Fruit fly (Drosophila melanogaster) whole organism, embryonic: ENCODE measurements around the gene Prx2.

ENCODE experiments used
- Aef1 ChIP-seq: fragments of 200-800 bp; sonication (Bioruptor generic); IDR thresholded peaks from 3 replicates; pipeline ENCODE4 v1.3.6; 2022; ENCODE audit warnings: missing biosample characterization, missing genetic modification characterization
- B-H1 ChIP-seq: fragments of 200-800 bp; sonication (Bioruptor generic); IDR thresholded peaks from 3 replicates; pipeline ENCODE4 v1.3.6; 2022; ENCODE audit warnings: missing biosample characterization, missing genetic modification characterization
- B-H2 ChIP-seq: fragments of 200-800 bp; sonication (Bioruptor generic); optimal IDR thresholded peaks from 2 replicates; lab custom pipeline; 2018; ENCODE audit warnings: missing biosample characterization, mild to moderate bottlenecking, missing genetic modification characterization
- CG11085 ChIP-seq: fragments of 200-800 bp; sonication (Bioruptor generic); IDR thresholded peaks from 2 replicates; pipeline ENCODE4 v1.3.6; 2022; ENCODE audit warnings: missing biosample characterization, missing genetic modification characterization
- CG11560 ChIP-seq: fragments of 200-800 bp; sonication (Bioruptor generic); IDR thresholded peaks from 3 replicates; pipeline ENCODE4 v1.3.6; 2022; ENCODE audit warnings: missing biosample characterization, missing genetic modification characterization
- CG12071 ChIP-seq: fragments of 200-800 bp; sonication (Bioruptor generic); optimal IDR thresholded peaks from 3 replicates; lab custom pipeline; 2018; ENCODE audit warnings: missing biosample characterization, mild to moderate bottlenecking, missing genetic modification characterization
- CG17385 ChIP-seq: fragments of 200-800 bp; sonication (Bioruptor generic); optimal IDR thresholded peaks from 3 replicates; lab custom pipeline; 2018; ENCODE audit warnings: missing biosample characterization, mild to moderate bottlenecking, missing genetic modification characterization
- CG17612 ChIP-seq: fragments of 200-800 bp; sonication (Bioruptor generic); IDR thresholded peaks from 2 replicates; pipeline ENCODE4 v1.3.6; 2022; ENCODE audit warnings: missing biosample characterization, missing genetic modification characterization
- CG18599 ChIP-seq: fragments of 200-800 bp; sonication (Bioruptor generic); optimal IDR thresholded peaks from 3 replicates; lab custom pipeline; 2017; ENCODE audit warnings: missing biosample characterization, missing genetic modification characterization, mild to moderate bottlenecking, moderate library complexity, missing genetic modification reagents
- CG18619 ChIP-seq: fragments of 200-800 bp; sonication (Bioruptor generic); optimal IDR thresholded peaks from 3 replicates; lab custom pipeline; 2017; ENCODE audit warnings: missing biosample characterization, mild to moderate bottlenecking, missing genetic modification characterization
- CG3163 ChIP-seq: fragments of 200-800 bp; sonication (Bioruptor generic); optimal IDR thresholded peaks from 3 replicates; lab custom pipeline; 2016; ENCODE audit warnings: missing biosample characterization, missing genetic modification characterization
- CG3407 ChIP-seq: fragments of 200-800 bp; sonication (Bioruptor generic); optimal IDR thresholded peaks from 2 replicates; lab custom pipeline; 2018; ENCODE audit warnings: missing biosample characterization, mild to moderate bottlenecking, missing genetic modification characterization
- CG34376 ChIP-seq: fragments of 200-800 bp; sonication (Bioruptor generic); optimal IDR thresholded peaks from 2 replicates; lab custom pipeline; 2018; ENCODE audit warnings: missing biosample characterization, mild to moderate bottlenecking, missing genetic modification characterization
- CG4328 ChIP-seq: fragments of 200-800 bp; sonication (Bioruptor generic); optimal IDR thresholded peaks from 3 replicates; lab custom pipeline; 2017; ENCODE audit warnings: missing biosample characterization, missing genetic modification reagents, missing genetic modification characterization
- CG4730 ChIP-seq: fragments of 200-800 bp; sonication (Bioruptor generic); IDR thresholded peaks from 2 replicates; pipeline ENCODE4 v1.3.6; 2022; ENCODE audit warnings: missing biosample characterization, missing genetic modification characterization
- CG7839 ChIP-seq: fragments of 200-800 bp; sonication (Bioruptor generic); optimal IDR thresholded peaks from 3 replicates; lab custom pipeline; 2018; ENCODE audit warnings: missing biosample characterization, mild to moderate bottlenecking, missing genetic modification characterization, moderate library complexity
- CG7963 ChIP-seq: fragments of 200-800 bp; sonication (Bioruptor generic); IDR thresholded peaks from 3 replicates; pipeline ENCODE4 v1.3.6; 2022; ENCODE audit warnings: missing biosample characterization, missing genetic modification characterization; ENCODE audit not compliant: partially characterized antibody
- CTCF ChIP-seq: fragments of 200-800 bp; sonication (Bioruptor generic); optimal IDR thresholded peaks from 2 replicates; lab custom pipeline; 2017; ENCODE audit warnings: missing biosample characterization, mild to moderate bottlenecking, missing genetic modification characterization, moderate library complexity
- D19B ChIP-seq: fragments of 200-800 bp; sonication (Bioruptor generic); optimal IDR thresholded peaks from 2 replicates; lab custom pipeline; 2017; ENCODE audit warnings: missing biosample characterization, mild to moderate bottlenecking, missing genetic modification characterization
- Dfd ChIP-seq, 2 experiments: fragments of >200 bp; optimal IDR thresholded peaks; 2 replicates each; lab custom pipeline; 2017; ENCODE audit warnings: missing biosample characterization in 2 of 2, missing genetic modification characterization in 2 of 2
- Doc3 ChIP-seq: fragments of 200-800 bp; sonication (Bioruptor generic); IDR thresholded peaks from 3 replicates; pipeline ENCODE4 v1.3.6; 2022; ENCODE audit warnings: missing biosample characterization, missing genetic modification characterization; ENCODE audit not compliant: partially characterized antibody
- Ets97D ChIP-seq: fragments of 200-800 bp; sonication (Bioruptor generic); optimal IDR thresholded peaks from 3 replicates; lab custom pipeline; 2016; ENCODE audit warnings: missing biosample characterization, missing genetic modification characterization
- HLHmδ ChIP-seq: fragments of 200-800 bp; sonication (Bioruptor generic); optimal IDR thresholded peaks from 2 replicates; lab custom pipeline; 2018; ENCODE audit warnings: missing biosample characterization, mild to moderate bottlenecking, missing genetic modification characterization, moderate library complexity
- Myb ChIP-seq: fragments of 200-800 bp; sonication (Bioruptor generic); optimal IDR thresholded peaks from 2 replicates; lab custom pipeline; 2016; ENCODE audit warnings: missing biosample characterization, missing genetic modification characterization
- NC2β ChIP-seq: fragments of 200-800 bp; sonication (Bioruptor generic); optimal IDR thresholded peaks from 2 replicates; lab custom pipeline; 2016; ENCODE audit warnings: missing biosample characterization, missing genetic modification characterization
- Nf-YB ChIP-seq: fragments of 200-800 bp; sonication (Bioruptor generic); optimal IDR thresholded peaks from 3 replicates; lab custom pipeline; 2019; ENCODE audit warnings: missing biosample characterization, mild to moderate bottlenecking, missing genetic modification characterization, moderate library complexity
- Nf-YC ChIP-seq: fragments of 200-800 bp; optimal IDR thresholded peaks from 3 replicates; lab custom pipeline; 2019; ENCODE audit warnings: missing biosample characterization, mild to moderate bottlenecking, missing genetic modification characterization, moderate library complexity
- Rfx ChIP-seq: fragments of 200-800 bp; sonication (Bioruptor generic); IDR thresholded peaks from 2 replicates; pipeline ENCODE4 v1.3.6; 2022; ENCODE audit warnings: missing biosample characterization, missing genetic modification characterization
- Scr ChIP-seq: fragments of 200-800 bp; sonication (Bioruptor generic); IDR thresholded peaks from 2 replicates; pipeline ENCODE4 v1.3.6; 2022; ENCODE audit warnings: missing biosample characterization, missing genetic modification characterization; ENCODE audit not compliant: partially characterized antibody
- Sry-β ChIP-seq: fragments of 200-800 bp; sonication (Bioruptor generic); optimal IDR thresholded peaks from 2 replicates; lab custom pipeline; 2018; ENCODE audit warnings: missing biosample characterization, mild to moderate bottlenecking, missing genetic modification characterization, moderate library complexity
- cg ChIP-seq: fragments of 200-800 bp; sonication (Bioruptor generic); optimal IDR thresholded peaks from 3 replicates; lab custom pipeline; 2019; ENCODE audit warnings: missing biosample characterization, mild to moderate bottlenecking, missing genetic modification characterization, moderate library complexity
- ci ChIP-seq: fragments of 200-800 bp; sonication (Bioruptor generic); IDR thresholded peaks from 3 replicates; pipeline ENCODE4 v1.3.6; 2022; ENCODE audit warnings: missing biosample characterization, missing genetic modification characterization
- ftz-f1 ChIP-seq: fragments of 200-800 bp; sonication (Bioruptor generic); optimal IDR thresholded peaks from 2 replicates; lab custom pipeline; 2016; ENCODE audit warnings: missing biosample characterization, missing genetic modification characterization
- ham ChIP-seq: fragments of 200-800 bp; sonication (Bioruptor generic); IDR thresholded peaks from 2 replicates; pipeline ENCODE4 v1.3.6; 2022; ENCODE audit warnings: missing biosample characterization, missing genetic modification characterization
- hbn ChIP-seq: fragments of 200-800 bp; sonication (Bioruptor generic); IDR thresholded peaks from 2 replicates; pipeline ENCODE4 v1.3.6; 2022; ENCODE audit warnings: missing biosample characterization, missing genetic modification characterization; ENCODE audit not compliant: partially characterized antibody
- her ChIP-seq: fragments of 200-800 bp; sonication (Bioruptor generic); optimal IDR thresholded peaks from 2 replicates; lab custom pipeline; 2016; ENCODE audit warnings: missing biosample characterization, missing genetic modification characterization
- kah ChIP-seq: fragments of 200-800 bp; sonication (Bioruptor generic); optimal IDR thresholded peaks from 2 replicates; lab custom pipeline; 2018; ENCODE audit warnings: missing biosample characterization, mild to moderate bottlenecking, missing genetic modification characterization
- knrl ChIP-seq: fragments of 200-800 bp; sonication (Bioruptor generic); IDR thresholded peaks from 3 replicates; pipeline ENCODE4 v1.3.6; 2022; ENCODE audit warnings: missing biosample characterization, missing genetic modification characterization; ENCODE audit not compliant: partially characterized antibody
- lmd ChIP-seq: fragments of 200-800 bp; sonication (Bioruptor generic); IDR thresholded peaks from 2 replicates; pipeline ENCODE4 v1.3.6; 2022; ENCODE audit warnings: missing biosample characterization, missing genetic modification characterization
- nau ChIP-seq: fragments of 200-800 bp; sonication (Bioruptor generic); optimal IDR thresholded peaks from 3 replicates; lab custom pipeline; 2017; ENCODE audit warnings: missing biosample characterization, mild to moderate bottlenecking, missing genetic modification characterization, missing genetic modification reagents
- p53 ChIP-seq: fragments of 200-800 bp; sonication (Bioruptor generic); optimal IDR thresholded peaks from 2 replicates; lab custom pipeline; 2016; ENCODE audit warnings: missing biosample characterization, missing genetic modification characterization
- prd ChIP-seq, 3 experiments: fragments of >200 bp in 2 of 3; fragments of 200-800 bp in 1 of 3; sonication (Bioruptor generic) in 1 of 3; optimal IDR thresholded peaks in 2 of 3; IDR thresholded peaks in 1 of 3; 2 replicates in 2 of 3; 3 replicates in 1 of 3; pipeline versions ENCODE4 v1.3.6 to Lab custom; 2017 to 2022; ENCODE audit warnings: missing biosample characterization in 1 of 3, missing genetic modification characterization in 1 of 3
- shn ChIP-seq: fragments of 200-800 bp; sonication (Bioruptor generic); optimal IDR thresholded peaks from 3 replicates; lab custom pipeline; 2016; ENCODE audit warnings: missing biosample characterization, missing genetic modification characterization
- sna ChIP-seq: fragments of 200-800 bp; sonication (Bioruptor generic); IDR thresholded peaks from 2 replicates; pipeline ENCODE4 v1.3.6; 2022; ENCODE audit warnings: missing biosample characterization, missing genetic modification characterization; ENCODE audit not compliant: partially characterized antibody
- tgo ChIP-seq: fragments of 200-800 bp; sonication (Bioruptor generic); IDR thresholded peaks from 3 replicates; pipeline ENCODE4 v1.3.6; 2022; ENCODE audit warnings: missing biosample characterization, missing genetic modification characterization

Gene Prx2

dm6 chrX:13358240-13358799 lies 28.7 kb downstream of the Prx2 start (continued):
- TF ChIP-seq hbn (GFP tag; lab: Robert Waterston, UW), result peak; percentile 45; the same call in 1 of the 2 replicates
- TF ChIP-seq CG4328 (GFP tag; lab: Kevin White, UChicago), result no peak
- no peak for TF ChIP-seq her (GFP tag; lab: Kevin White, UChicago)
- TF ChIP-seq Scr (GFP tag; lab: Robert Waterston, UW), result peak; percentile 71
- no peak for TF ChIP-seq ftz-f1
- TF ChIP-seq Nf-YC (tag; lab: Kevin White, UChicago), result peak; percentile 32
- no peak for TF ChIP-seq prd (optimal IDR thresholded peaks at IDR 0.05; lab: Kevin White, UChicago)
- TF ChIP-seq prd (GFP tag; IDR thresholded peaks at IDR 0.05; lab: Robert Waterston, UW), result no peak
- no peak for TF ChIP-seq CG4730 (GFP tag; lab: Robert Waterston, UW)
- TF ChIP-seq Sry-β (GFP tag; lab: Kevin White, UChicago), result peak; percentile 77
- no peak for TF ChIP-seq Nf-YB (GFP tag; lab: Kevin White, UChicago)
- no peak for TF ChIP-seq CG7839 (tag; lab: Kevin White, UChicago)
- TF ChIP-seq Rfx (GFP tag; lab: Robert Waterston, UW), result no peak
- peak; percentile 62; the same call in 2 of the 3 replicates for TF ChIP-seq knrl
- no peak for TF ChIP-seq CG3163 (GFP tag; lab: Kevin White, UChicago)
- no peak for TF ChIP-seq nau (GFP tag; lab: Kevin White, UChicago)
- TF ChIP-seq Doc3, result peak; percentile 51; the same call in 2 of the 3 replicates
- no peak for TF ChIP-seq sna
- no peak for TF ChIP-seq shn (GFP tag; lab: Kevin White, UChicago)
- peak; percentile 18 for TF ChIP-seq HLHmδ
- no peak for TF ChIP-seq Myb (GFP tag; lab: Kevin White, UChicago)
- no peak for TF ChIP-seq B-H2 (GFP tag; lab: Kevin White, UChicago)
- no peak for TF ChIP-seq cg (GFP tag; lab: Kevin White, UChicago)
- no peak for TF ChIP-seq CG3407 (GFP tag; lab: Kevin White, UChicago)
- 0 out of 3 replicates have a peak, but pooled peaks have one; percentile 53 for TF ChIP-seq ci (GFP tag; lab: Robert Waterston, UW)
- TF ChIP-seq CG7963 (GFP tag; lab: Robert Waterston, UW), result 0 out of 3 replicates have a peak, but pooled peaks have one; percentile 47
- TF ChIP-seq CG18619 (GFP tag; lab: Kevin White, UChicago), result no peak
- TF ChIP-seq CG11560 (tag; lab: Robert Waterston, UW), result no peak
- no peak for TF ChIP-seq lmd (GFP tag; lab: Robert Waterston, UW)
- no peak for TF ChIP-seq B-H1 (GFP tag; lab: Robert Waterston, UW)
- TF ChIP-seq CG11085 (GFP tag; lab: Robert Waterston, UW), result no peak
- no peak for TF ChIP-seq NC2β (GFP tag; lab: Kevin White, UChicago)
- TF ChIP-seq kah (GFP tag; lab: Kevin White, UChicago), result no peak
- TF ChIP-seq tgo, result no peak
- no peak for TF ChIP-seq Aef1 (GFP tag; lab: Robert Waterston, UW)
- TF ChIP-seq, all 482 proteins: peak for 34

- TF ChIP-seq CG18599 (GFP tag; lab: Kevin White, UChicago) (peak; percentile 1), CTCF (GFP tag; lab: Kevin White, UChicago) (peak; percentile 21), CG17612 (GFP tag; lab: Robert Waterston, UW) (no peak), CG34376 (peak; percentile 16), ham (GFP tag; lab: Robert Waterston, UW) (no peak), CG17385 (GFP tag; lab: Kevin White, UChicago) (peak; percentile 2), D19B (no peak), CG12071 (GFP tag; lab: Kevin White, UChicago) (peak; percentile 4), Ets97D (GFP tag; lab: Kevin White, UChicago) (peak; percentile 46), p53 (GFP tag; lab: Kevin White, UChicago) (no peak), Dfd (GFP tag; optimal IDR thresholded peaks at IDR 0.05; lab: Kevin White, UChicago) (no peak)
Measured at dm6 chrX:13358948-13359347, 29.3 kb downstream of the Prx2 start, which contains the start of gene Syt12. TSS of gene Syt12 (plus strand) at chrX:13359248.
